Worm (Caenorhabditis elegans): Measurements from ENCODE around the gene srlf-33.

- TF ChIP-seq nhr-76 (tag; optimal IDR thresholded peaks at IDR 0.05), result no peak
- no peak for TF ChIP-seq lin-32 (GFP tag; optimal IDR thresholded peaks at IDR 0.05)
- no peak for TF ChIP-seq ztf-11 (tag; optimal IDR thresholded peaks at IDR 0.05)
- no peak for TF ChIP-seq nhr-12 (tag; optimal IDR thresholded peaks at IDR 0.05)
- no peak for TF ChIP-seq nhr-28 (tag; optimal IDR thresholded peaks at IDR 0.05)
- TF ChIP-seq mab-5 (tag; optimal IDR thresholded peaks at IDR 0.05), result no peak
- no peak for TF ChIP-seq nhr-237 (tag; optimal IDR thresholded peaks at IDR 0.05)
These were observed 24.0 kb downstream of the srlf-33 start for ce11 chrIV:11901215-11901614.
